Fruit fly (Drosophila melanogaster): ENCODE results near the gene CG3436.

Gene CG3436

dm6 chr2L:128296-128715 is 27.5 kb upstream of the CG3436 start:
- TF ChIP-seq pdm3 (GFP tag; optimal IDR thresholded peaks at IDR 0.05): no peak
- no peak for TF ChIP-seq CG6276 (GFP tag; optimal IDR thresholded peaks at IDR 0.05)
- TF ChIP-seq Sox14 (GFP tag; optimal IDR thresholded peaks at IDR 0.05): peak; percentile 85
- no peak for TF ChIP-seq achi (GFP tag; optimal IDR thresholded peaks at IDR 0.05)
- no peak for TF ChIP-seq topi (GFP tag; optimal IDR thresholded peaks at IDR 0.05)
- TF ChIP-seq Eip78C (GFP tag): peak; percentile 76
- TF ChIP-seq CG32006 (GFP tag; optimal IDR thresholded peaks at IDR 0.05): no peak
- TF ChIP-seq CG6808 (GFP tag; optimal IDR thresholded peaks at IDR 0.05): peak; percentile 35
- no peak for TF ChIP-seq CG11902 (GFP tag; optimal IDR thresholded peaks at IDR 0.05)
- TF ChIP-seq CG34406 (GFP tag; optimal IDR thresholded peaks at IDR 0.05): no peak
- TF ChIP-seq CG11762 (GFP tag; optimal IDR thresholded peaks at IDR 0.05; ENCODE audit: insufficient read depth): no peak
- peak; percentile 72 for TF ChIP-seq fkh (GFP tag; optimal IDR thresholded peaks at IDR 0.05)
- TF ChIP-seq svp (GFP tag): peak; percentile 16
- no peak for TF ChIP-seq CG3032 (tag; optimal IDR thresholded peaks at IDR 0.05)
- TF ChIP-seq ss (GFP tag; optimal IDR thresholded peaks at IDR 0.05): peak in 1 of 2 experiments; percentile 62
- TF ChIP-seq CG11294 (GFP tag; IDR thresholded peaks at IDR 0.05): no peak
- no peak for TF ChIP-seq CG8632 (GFP tag; optimal IDR thresholded peaks at IDR 0.05)
- no peak for TF ChIP-seq Smox (GFP tag; optimal IDR thresholded peaks at IDR 0.05)
- no peak for TF ChIP-seq Hr39 (GFP tag; optimal IDR thresholded peaks at IDR 0.05)
- TF ChIP-seq Lpt (GFP tag; optimal IDR thresholded peaks at IDR 0.05): no peak
- TF ChIP-seq Eip75B (GFP tag; optimal IDR thresholded peaks at IDR 0.05): no peak
- no peak for TF ChIP-seq CG6163 (GFP tag; IDR thresholded peaks at IDR 0.05)
- TF ChIP-seq net (GFP tag; optimal IDR thresholded peaks at IDR 0.05): no peak
- no peak for TF ChIP-seq Eip93F (GFP tag; optimal IDR thresholded peaks at IDR 0.05)
- no peak for TF ChIP-seq CG6792 (GFP tag; optimal IDR thresholded peaks at IDR 0.05)
- no peak for TF ChIP-seq vri (GFP tag; optimal IDR thresholded peaks at IDR 0.05)
- TF ChIP-seq dsx (GFP tag; optimal IDR thresholded peaks at IDR 0.05; ENCODE audit: poor library complexity, severe bottlenecking): no peak
- peak; percentile 18; the same call in 1 of the 3 replicates for TF ChIP-seq eg (GFP tag; IDR thresholded peaks at IDR 0.05)
- TF ChIP-seq Sox102F (GFP tag; optimal IDR thresholded peaks at IDR 0.05): no peak
- TF ChIP-seq CG16779 (tag; optimal IDR thresholded peaks at IDR 0.05): no peak
- no peak for TF ChIP-seq Blimp-1 (GFP tag; optimal IDR thresholded peaks at IDR 0.05)
- TF ChIP-seq CG8319 (GFP tag; optimal IDR thresholded peaks at IDR 0.05): no peak
- TF ChIP-seq Ets21C (GFP tag; optimal IDR thresholded peaks at IDR 0.05): no peak
- TF ChIP-seq CG1621 (tag; optimal IDR thresholded peaks at IDR 0.05): peak; percentile 89
- TF ChIP-seq spab (GFP tag; optimal IDR thresholded peaks at IDR 0.05): peak; percentile 5
- TF ChIP-seq CG4318 (GFP tag; optimal IDR thresholded peaks at IDR 0.05): no peak
- no peak for TF ChIP-seq Ets96B (tag; optimal IDR thresholded peaks at IDR 0.05)
- no peak for TF ChIP-seq CG10669 (GFP tag; optimal IDR thresholded peaks at IDR 0.05)
- TF ChIP-seq lz (GFP tag; optimal IDR thresholded peaks at IDR 0.05): no peak
- TF ChIP-seq fd59A (GFP tag; optimal IDR thresholded peaks at IDR 0.05): no peak
- TF ChIP-seq cyc (GFP tag; optimal IDR thresholded peaks at IDR 0.05): no peak
- TF ChIP-seq CG9139 (GFP tag; optimal IDR thresholded peaks at IDR 0.05): peak; percentile 37
- TF ChIP-seq CG8119 (GFP tag; IDR thresholded peaks at IDR 0.05): 0 out of 3 replicates have a peak, but pooled peaks have one; percentile 14
- TF ChIP-seq Sox15 (GFP tag; optimal IDR thresholded peaks at IDR 0.05): no peak
- no peak for TF ChIP-seq acj6 (GFP tag; optimal IDR thresholded peaks at IDR 0.05)

Measured in whole organism, prepupa.